Fruit fly (Drosophila melanogaster) whole organism, embryonic: ENCODE measurements around the gene Zif.
A peak's percentile ranks its signal among the peaks of the same experiment; 100 is the strongest.

Experiments
- Asciz ChIP-seq: fragments of 200-800 bp; sonication (Bioruptor generic); optimal IDR thresholded peaks from 2 replicates; lab custom pipeline; 2017; ENCODE audit warnings: missing biosample characterization, mild to moderate bottlenecking, missing genetic modification characterization, missing genetic modification reagents
- Atf6 ChIP-seq: fragments of 200-800 bp; sonication (Bioruptor generic); IDR thresholded peaks from 2 replicates; pipeline ENCODE4 v1.3.6; 2022; ENCODE audit warnings: missing biosample characterization, missing genetic modification characterization
- CG10267 ChIP-seq: fragments of 200-800 bp; sonication (Bioruptor generic); optimal IDR thresholded peaks from 2 replicates; lab custom pipeline; 2018; ENCODE audit warnings: missing biosample characterization, mild to moderate bottlenecking, missing genetic modification characterization, moderate library complexity
- CG13296 ChIP-seq: fragments of 200-800 bp; sonication (Bioruptor generic); optimal IDR thresholded peaks from 3 replicates; lab custom pipeline; 2018; ENCODE audit warnings: missing biosample characterization, mild to moderate bottlenecking, missing genetic modification characterization
- CG15073 ChIP-seq: fragments of 200-800 bp; sonication (Bioruptor generic); optimal IDR thresholded peaks from 2 replicates; lab custom pipeline; 2016; ENCODE audit warnings: missing biosample characterization, missing genetic modification characterization
- CG2116 ChIP-seq: fragments of 200-800 bp; sonication (Bioruptor generic); optimal IDR thresholded peaks from 3 replicates; lab custom pipeline; 2018; ENCODE audit warnings: missing biosample characterization, mild to moderate bottlenecking, missing genetic modification characterization
- CG32767 ChIP-seq: fragments of 200-800 bp; sonication (Bioruptor generic); IDR thresholded peaks from 2 replicates; pipeline ENCODE4 v1.3.6; 2022; ENCODE audit warnings: missing biosample characterization, missing genetic modification characterization
- CG3995 ChIP-seq: fragments of 200-800 bp; sonication (Bioruptor generic); optimal IDR thresholded peaks from 3 replicates; lab custom pipeline; 2016; ENCODE audit warnings: missing biosample characterization, missing genetic modification characterization
- CG5245 ChIP-seq: fragments of 200-800 bp; sonication (Bioruptor generic); optimal IDR thresholded peaks from 3 replicates; lab custom pipeline; 2016; ENCODE audit warnings: missing biosample characterization, missing genetic modification characterization
- CG6272 ChIP-seq: fragments of 200-800 bp; sonication (Bioruptor generic); IDR thresholded peaks from 2 replicates; pipeline ENCODE4 v1.3.6; 2022; ENCODE audit warnings: missing biosample characterization, missing genetic modification characterization
- CG7372 ChIP-seq: fragments of 200-800 bp; sonication (Bioruptor generic); IDR thresholded peaks from 2 replicates; pipeline ENCODE4 v1.3.6; 2022; ENCODE audit warnings: missing biosample characterization, missing genetic modification characterization
- CG7745 ChIP-seq: fragments of 200-800 bp; sonication (Bioruptor generic); optimal IDR thresholded peaks from 2 replicates; lab custom pipeline; 2018; ENCODE audit warnings: missing biosample characterization, mild to moderate bottlenecking, missing genetic modification characterization, moderate library complexity
- CTCF ChIP-seq: fragments of 200-800 bp; sonication (Bioruptor generic); optimal IDR thresholded peaks from 2 replicates; lab custom pipeline; 2017; ENCODE audit warnings: missing biosample characterization, mild to moderate bottlenecking, missing genetic modification characterization, moderate library complexity
- Camta ChIP-seq: fragments of 200-800 bp; sonication (Bioruptor generic); optimal IDR thresholded peaks from 2 replicates; lab custom pipeline; 2016; ENCODE audit warnings: missing biosample characterization, missing genetic modification characterization
- CrebB ChIP-seq: fragments of 200-800 bp; sonication (Bioruptor generic); optimal IDR thresholded peaks from 3 replicates; lab custom pipeline; 2018; ENCODE audit warnings: missing biosample characterization, mild to moderate bottlenecking, missing genetic modification characterization
- E2f1 ChIP-seq: fragments of 200-800 bp; sonication (Bioruptor generic); IDR thresholded peaks from 2 replicates; pipeline ENCODE4 v1.3.6; 2022; ENCODE audit warnings: missing biosample characterization, missing genetic modification characterization
- Hmr ChIP-seq: fragments of 200-800 bp; sonication (Bioruptor generic); optimal IDR thresholded peaks from 3 replicates; lab custom pipeline; 2017; ENCODE audit warnings: mild to moderate bottlenecking, missing biosample characterization, missing genetic modification reagents, missing genetic modification characterization
- Lhr ChIP-seq: fragments of 200-800 bp; sonication (Bioruptor generic); optimal IDR thresholded peaks from 3 replicates; lab custom pipeline; 2017; ENCODE audit warnings: mild to moderate bottlenecking, missing biosample characterization, missing genetic modification reagents, missing genetic modification characterization
- MTF-1 ChIP-seq: fragments of 200-800 bp; sonication (Bioruptor generic); optimal IDR thresholded peaks from 2 replicates; lab custom pipeline; 2018; ENCODE audit warnings: missing biosample characterization, mild to moderate bottlenecking, missing genetic modification characterization, borderline replicate concordance
- Myb ChIP-seq: fragments of 200-800 bp; sonication (Bioruptor generic); optimal IDR thresholded peaks from 2 replicates; lab custom pipeline; 2016; ENCODE audit warnings: missing biosample characterization, missing genetic modification characterization
- Poxn ChIP-seq: fragments of 200-800 bp; sonication (Bioruptor generic); IDR thresholded peaks from 2 replicates; pipeline ENCODE4 v1.3.6; 2022; ENCODE audit warnings: missing biosample characterization, missing genetic modification characterization
- Six4 ChIP-seq: fragments of 200-800 bp; sonication (Bioruptor generic); optimal IDR thresholded peaks from 2 replicates; lab custom pipeline; 2016; ENCODE audit warnings: missing biosample characterization, missing genetic modification characterization
- Vsx1 ChIP-seq: fragments of 200-800 bp; sonication (Bioruptor generic); optimal IDR thresholded peaks from 2 replicates; lab custom pipeline; 2017; ENCODE audit warnings: missing biosample characterization, mild to moderate bottlenecking, missing genetic modification characterization, missing genetic modification reagents
- abd-A ChIP-seq: fragments of 200-800 bp; sonication (Bioruptor generic); optimal IDR thresholded peaks from 3 replicates; lab custom pipeline; 2019; ENCODE audit warnings: missing biosample characterization, mild to moderate bottlenecking, missing genetic modification characterization, moderate library complexity
- ac ChIP-seq: fragments of 200-800 bp; sonication (Bioruptor generic); optimal IDR thresholded peaks from 3 replicates; lab custom pipeline; 2017; ENCODE audit warnings: missing biosample characterization, mild to moderate bottlenecking, missing genetic modification characterization
- ap ChIP-seq: fragments of 200-800 bp; sonication (Bioruptor generic); IDR thresholded peaks from 2 replicates; pipeline ENCODE4 v1.3.6; 2022; ENCODE audit warnings: missing biosample characterization, missing genetic modification characterization
- ash1 ChIP-seq: fragments of 200-800 bp; sonication (Bioruptor generic); optimal IDR thresholded peaks from 2 replicates; lab custom pipeline; 2018; ENCODE audit warnings: missing biosample characterization, mild to moderate bottlenecking, missing genetic modification characterization
- cg ChIP-seq: fragments of 200-800 bp; sonication (Bioruptor generic); optimal IDR thresholded peaks from 3 replicates; lab custom pipeline; 2019; ENCODE audit warnings: missing biosample characterization, mild to moderate bottlenecking, missing genetic modification characterization, moderate library complexity
- corto ChIP-seq: fragments of 200-800 bp; sonication (Bioruptor generic); optimal IDR thresholded peaks from 2 replicates; lab custom pipeline; 2016; ENCODE audit warnings: missing biosample characterization, mild to moderate bottlenecking, missing genetic modification characterization, moderate library complexity
- da ChIP-seq: fragments of 200-800 bp; sonication (Bioruptor generic); optimal IDR thresholded peaks from 2 replicates; lab custom pipeline; 2016; ENCODE audit warnings: missing biosample characterization, missing genetic modification characterization
- dati ChIP-seq: fragments of 200-800 bp; sonication (Bioruptor generic); IDR thresholded peaks from 2 replicates; pipeline ENCODE4 v1.3.6; 2022; ENCODE audit warnings: missing biosample characterization, missing genetic modification characterization
- eyg ChIP-seq: fragments of 200-800 bp; sonication (Bioruptor generic); optimal IDR thresholded peaks from 3 replicates; lab custom pipeline; 2016; ENCODE audit warnings: missing biosample characterization, missing genetic modification characterization
- jing ChIP-seq: fragments of 200-800 bp; sonication (Bioruptor generic); optimal IDR thresholded peaks from 2 replicates; lab custom pipeline; 2018; ENCODE audit warnings: missing biosample characterization, mild to moderate bottlenecking, missing genetic modification characterization
- jumu ChIP-seq: fragments of 200-800 bp; sonication (Bioruptor generic); optimal IDR thresholded peaks from 3 replicates; lab custom pipeline; 2016; ENCODE audit warnings: missing biosample characterization, missing genetic modification characterization
- lab ChIP-seq: fragments of 200-800 bp; sonication (Bioruptor generic); optimal IDR thresholded peaks from 3 replicates; lab custom pipeline; 2017; ENCODE audit warnings: missing biosample characterization, missing genetic modification characterization, mild to moderate bottlenecking, moderate library complexity, missing genetic modification reagents
- lola ChIP-seq, 3 experiments: fragments of >200 bp in 2 of 3; fragments of 200-800 bp in 1 of 3; sonication (Bioruptor generic) in 1 of 3; optimal IDR thresholded peaks; 2 replicates each; lab custom pipeline; 2017 to 2019; ENCODE audit warnings: missing biosample characterization in 3 of 3, missing genetic modification characterization in 3 of 3, mild to moderate bottlenecking in 1 of 3, moderate library complexity in 1 of 3
- luna ChIP-seq: fragments of 200-800 bp; sonication (Bioruptor generic); optimal IDR thresholded peaks from 2 replicates; lab custom pipeline; 2016; ENCODE audit warnings: missing biosample characterization, missing genetic modification characterization
- pan ChIP-seq, 4 experiments: fragments of >200 bp in 3 of 4; fragments of 200-800 bp in 1 of 4; sonication (Bioruptor generic) in 1 of 4; optimal IDR thresholded peaks in 3 of 4; IDR thresholded peaks in 1 of 4; 2 replicates each; pipeline versions ENCODE4 v1.3.6 to Lab custom; 2017 to 2022; ENCODE audit warnings: missing biosample characterization in 2 of 4, missing genetic modification characterization in 2 of 4, mixed read lengths in 1 of 4
- pho ChIP-seq: fragments of 200-800 bp; sonication (Bioruptor generic); optimal IDR thresholded peaks from 2 replicates; lab custom pipeline; 2016; ENCODE audit warnings: missing biosample characterization, missing genetic modification characterization
- prd ChIP-seq, 3 experiments: fragments of >200 bp in 2 of 3; fragments of 200-800 bp in 1 of 3; sonication (Bioruptor generic) in 1 of 3; optimal IDR thresholded peaks in 2 of 3; IDR thresholded peaks in 1 of 3; 2 replicates in 2 of 3; 3 replicates in 1 of 3; pipeline versions ENCODE4 v1.3.6 to Lab custom; 2017 to 2022; ENCODE audit warnings: missing biosample characterization in 1 of 3, missing genetic modification characterization in 1 of 3
- sc ChIP-seq, 3 experiments: fragments of >200 bp in 2 of 3; fragments of 200-800 bp in 1 of 3; sonication (Bioruptor generic) in 1 of 3; optimal IDR thresholded peaks; 2 replicates in 2 of 3; 3 replicates in 1 of 3; lab custom pipeline; 2017; ENCODE audit warnings: mild to moderate bottlenecking in 1 of 3, missing biosample characterization in 1 of 3, missing genetic modification characterization in 1 of 3, missing genetic modification reagents in 1 of 3
- schlank ChIP-seq: fragments of 200-800 bp; sonication (Bioruptor generic); optimal IDR thresholded peaks from 2 replicates; lab custom pipeline; 2018; ENCODE audit warnings: missing biosample characterization, mild to moderate bottlenecking, missing genetic modification characterization
- sens-2 ChIP-seq: fragments of 200-800 bp; sonication (Bioruptor generic); IDR thresholded peaks from 2 replicates; pipeline ENCODE4 v1.3.6; 2022; ENCODE audit warnings: missing biosample characterization, missing genetic modification characterization
- seq ChIP-seq: fragments of 200-800 bp; sonication (Bioruptor generic); IDR thresholded peaks from 2 replicates; pipeline ENCODE4 v1.3.6; 2022; ENCODE audit warnings: missing biosample characterization, missing genetic modification characterization
- slp2 ChIP-seq: fragments of 200-800 bp; sonication (Bioruptor generic); optimal IDR thresholded peaks from 2 replicates; lab custom pipeline; 2016; ENCODE audit warnings: missing biosample characterization, missing genetic modification characterization
- sob ChIP-seq: fragments of 200-800 bp; sonication (Bioruptor generic); IDR thresholded peaks from 2 replicates; pipeline ENCODE4 v1.3.6; 2022; ENCODE audit warnings: missing biosample characterization, missing genetic modification characterization
- sr ChIP-seq: fragments of 200-800 bp; sonication (Bioruptor generic); IDR thresholded peaks from 3 replicates; pipeline ENCODE4 v1.3.6; 2022; ENCODE audit warnings: missing biosample characterization, missing genetic modification characterization
- tna ChIP-seq: fragments of 200-800 bp; sonication (Bioruptor generic); IDR thresholded peaks from 2 replicates; pipeline ENCODE4 v1.3.6; 2022; ENCODE audit warnings: missing biosample characterization, missing genetic modification characterization; ENCODE audit not compliant: partially characterized antibody
- vnd ChIP-seq: fragments of 200-800 bp; sonication (Bioruptor generic); IDR thresholded peaks from 3 replicates; pipeline ENCODE4 v1.3.6; 2022; ENCODE audit warnings: missing biosample characterization, missing genetic modification characterization; ENCODE audit not compliant: partially characterized antibody

The Zif gene

DNA sequence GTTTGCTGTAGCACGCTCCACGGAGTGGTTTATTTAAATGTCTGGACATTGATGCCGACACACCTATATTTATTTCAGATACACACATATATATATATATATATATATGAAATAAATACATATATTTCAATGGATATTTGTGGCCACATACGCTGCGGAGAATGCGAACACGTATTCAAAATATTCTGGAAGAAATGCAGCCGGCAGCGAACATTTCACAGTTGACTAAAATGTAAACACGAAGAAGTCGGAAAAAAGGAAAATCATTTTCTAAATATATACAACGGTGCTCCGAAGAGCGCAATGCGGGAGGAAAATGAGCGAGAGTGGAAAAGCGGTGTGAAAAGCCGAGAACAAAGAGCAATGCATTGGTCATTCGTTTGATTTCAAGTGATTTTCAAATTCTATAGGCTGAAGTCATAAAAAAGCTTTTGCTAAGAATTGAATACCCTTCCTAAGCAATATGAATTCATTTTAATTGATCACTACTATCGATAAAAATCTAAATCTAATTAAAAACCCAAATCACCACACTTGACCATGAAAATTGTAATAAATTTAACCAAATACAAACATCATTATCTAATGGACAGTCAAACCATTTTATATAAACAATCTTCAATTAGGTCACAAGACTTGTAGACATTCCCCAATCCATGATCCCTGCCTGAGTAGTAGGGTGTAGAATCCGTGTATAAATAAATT, 10.9 kb downstream of the Zif start (continued):
- no peak for TF ChIP-seq sr (GFP tag; lab: Robert Waterston, UW)
- TF ChIP-seq CG10267 (tag; lab: Kevin White, UChicago) = peak; percentile 21
- TF ChIP-seq ac (GFP tag; lab: Kevin White, UChicago) = no peak
- no peak for TF ChIP-seq corto (GFP tag; lab: Kevin White, UChicago)
- no peak for TF ChIP-seq cg
- no peak for TF ChIP-seq da (GFP tag; lab: Kevin White, UChicago)
- TF ChIP-seq luna = no peak
- TF ChIP-seq CG6272 = no peak
- no peak for TF ChIP-seq CG7372 (GFP tag; lab: Robert Waterston, UW)
- peak; percentile 34 for TF ChIP-seq Lhr (GFP tag; lab: Kevin White, UChicago)
- peak; percentile 3 for TF ChIP-seq Myb (GFP tag; lab: Kevin White, UChicago)
- no peak for TF ChIP-seq CG15073 (GFP tag; lab: Kevin White, UChicago)
- TF ChIP-seq pho (GFP tag; lab: Kevin White, UChicago) = peak; percentile 25
- TF ChIP-seq ash1 (GFP tag; lab: Kevin White, UChicago) = no peak
- no peak for TF ChIP-seq Poxn (GFP tag; lab: Robert Waterston, UW)
- TF ChIP-seq schlank (tag; lab: Kevin White, UChicago) = no peak
- no peak for TF ChIP-seq Camta (GFP tag; lab: Kevin White, UChicago)
- no peak for TF ChIP-seq Asciz (GFP tag; lab: Kevin White, UChicago)
- TF ChIP-seq eyg (GFP tag; lab: Kevin White, UChicago) = no peak
- TF ChIP-seq CG2116 (GFP tag; lab: Kevin White, UChicago) = no peak
- no peak for TF ChIP-seq Six4 (GFP tag; lab: Kevin White, UChicago)
- TF ChIP-seq vnd (GFP tag; lab: Robert Waterston, UW) = no peak
- TF ChIP-seq Vsx1 (GFP tag; lab: Kevin White, UChicago) = no peak
- TF ChIP-seq abd-A (tag; lab: Kevin White, UChicago) = no peak
- no peak for TF ChIP-seq prd (optimal IDR thresholded peaks at IDR 0.05; lab: Kevin White, UChicago)
- TF ChIP-seq prd (GFP tag; IDR thresholded peaks at IDR 0.05; lab: Robert Waterston, UW) = no peak
- no peak for TF ChIP-seq CG5245 (GFP tag; lab: Kevin White, UChicago)
- TF ChIP-seq Atf6 = peak; percentile 42; the same call in 1 of the 2 replicates
- no peak for TF ChIP-seq dati (GFP tag; lab: Robert Waterston, UW)
- no peak for TF ChIP-seq CTCF (GFP tag; lab: Kevin White, UChicago)
- TF ChIP-seq sc (optimal IDR thresholded peaks at IDR 0.05; lab: Kevin White, UChicago) = no peak
- TF ChIP-seq sc (GFP tag; optimal IDR thresholded peaks at IDR 0.05; lab: Kevin White, UChicago) = peak; percentile 55
- TF ChIP-seq jumu (GFP tag; lab: Kevin White, UChicago) = peak; percentile 54
- TF ChIP-seq sens-2 (GFP tag; lab: Robert Waterston, UW) = no peak
- TF ChIP-seq ap = no peak
- TF ChIP-seq tna (GFP tag; lab: Robert Waterston, UW) = no peak
- peak; percentile 9 for TF ChIP-seq slp2
- no peak for TF ChIP-seq CG7745
- no peak for TF ChIP-seq CrebB
- no peak for TF ChIP-seq CG32767 (GFP tag; lab: Robert Waterston, UW)
- peak; percentile 4 for TF ChIP-seq jing (GFP tag; lab: Kevin White, UChicago)
- TF ChIP-seq lola (GFP tag; optimal IDR thresholded peaks at IDR 0.05; lab: Kevin White, UChicago) = peak in 1 of 3 experiments; percentile 73
- no peak for TF ChIP-seq sob (GFP tag; lab: Robert Waterston, UW)
- peak; percentile 37 for TF ChIP-seq CG13296
- no peak for TF ChIP-seq MTF-1 (GFP tag; lab: Kevin White, UChicago)
- TF ChIP-seq E2f1 (GFP tag; lab: Robert Waterston, UW) = no peak
- TF ChIP-seq pan (optimal IDR thresholded peaks at IDR 0.05; lab: Kevin White, UChicago) = no peak
- TF ChIP-seq pan (GFP tag; optimal IDR thresholded peaks at IDR 0.05 in 1 of 2, IDR thresholded peaks at IDR 0.05 in 1 of 2) = no peak
- no peak for TF ChIP-seq seq
- peak; percentile 34 for TF ChIP-seq Hmr (GFP tag; lab: Kevin White, UChicago)
- no peak for TF ChIP-seq lab (GFP tag; lab: Kevin White, UChicago)
- TF ChIP-seq CG3995 = no peak
